Fruit fly (Drosophila melanogaster): ENCODE data around the gene Pfdn1.

The Pfdn1 gene

DNA sequence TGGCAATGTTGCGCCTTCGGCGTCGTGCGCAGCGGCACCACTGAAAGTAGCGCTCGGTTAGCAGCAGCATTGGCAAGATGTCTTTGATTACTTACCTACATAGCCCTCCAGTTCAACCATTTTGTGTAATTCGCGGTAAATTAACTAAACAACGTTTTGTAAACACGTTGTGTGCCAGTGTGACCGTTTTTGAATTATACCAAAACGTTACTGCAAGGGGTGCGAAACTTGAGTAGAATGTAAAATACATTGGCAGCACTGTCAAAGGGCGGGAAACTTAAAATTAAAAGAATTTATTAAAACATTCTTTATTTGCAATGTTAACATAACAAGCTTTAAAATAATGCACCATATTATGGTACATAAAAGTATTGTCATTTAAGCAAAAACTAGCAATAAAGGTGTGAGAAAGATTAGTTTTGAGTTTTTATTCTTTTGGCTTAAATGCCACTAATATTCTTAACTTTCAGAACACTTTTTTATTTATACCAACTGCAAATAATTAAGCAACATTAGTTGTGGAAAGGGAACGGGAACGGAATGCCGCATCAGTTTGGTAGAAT, 44.5 kb upstream of the Pfdn1 start, which contains the start of gene CG9107 (continued):
- TF ChIP-seq Fer1 (GFP tag; optimal IDR thresholded peaks at IDR 0.05) = no peak
- no peak for TF ChIP-seq GATAe (GFP tag; conservative IDR thresholded peaks at IDR 0.05)
- no peak for TF ChIP-seq Mad (GFP tag; optimal IDR thresholded peaks at IDR 0.05)
- TF ChIP-seq Ets97D (GFP tag; optimal IDR thresholded peaks at IDR 0.05) = peak; percentile 12
- TF ChIP-seq cwo (GFP tag; optimal IDR thresholded peaks at IDR 0.05) = no peak
- peak; percentile 92 for TF ChIP-seq Dp (GFP tag; optimal IDR thresholded peaks at IDR 0.05)
- no peak for TF ChIP-seq CG3407 (GFP tag; optimal IDR thresholded peaks at IDR 0.05)
- no peak for TF ChIP-seq ERR (GFP tag; optimal IDR thresholded peaks at IDR 0.05)
- TF ChIP-seq Atf-2 (GFP tag; optimal IDR thresholded peaks at IDR 0.05) = no peak
- no peak for TF ChIP-seq sna (GFP tag; IDR thresholded peaks at IDR 0.05; ENCODE audit: partially characterized antibody)
- TF ChIP-seq Doc3 (GFP tag; IDR thresholded peaks at IDR 0.05; ENCODE audit: partially characterized antibody) = no peak
- no peak for TF ChIP-seq CG13894 (tag; optimal IDR thresholded peaks at IDR 0.05)
- no peak for TF ChIP-seq mld (GFP tag; IDR thresholded peaks at IDR 0.05; ENCODE audit: partially characterized antibody)
- no peak for TF ChIP-seq Rfx (GFP tag; IDR thresholded peaks at IDR 0.05)
- TF ChIP-seq cato (GFP tag; optimal IDR thresholded peaks at IDR 0.05; ENCODE audit: borderline replicate concordance) = no peak
- no peak for TF ChIP-seq CG11093 (GFP tag; IDR thresholded peaks at IDR 0.05)
- no peak for TF ChIP-seq vvl (GFP tag; IDR thresholded peaks at IDR 0.05)
- TF ChIP-seq CG2129 (GFP tag; IDR thresholded peaks at IDR 0.05; ENCODE audit: partially characterized antibody) = no peak
- peak; percentile 39 for TF ChIP-seq MESR4 (GFP tag; optimal IDR thresholded peaks at IDR 0.05)
- TF ChIP-seq CG14667 (GFP tag; IDR thresholded peaks at IDR 0.05) = no peak
- no peak for TF ChIP-seq dati (GFP tag; IDR thresholded peaks at IDR 0.05)
- TF ChIP-seq shn (GFP tag; optimal IDR thresholded peaks at IDR 0.05) = no peak
- no peak for TF ChIP-seq hth (optimal IDR thresholded peaks at IDR 0.05)
- no peak for TF ChIP-seq sim (GFP tag; IDR thresholded peaks at IDR 0.05)
- TF ChIP-seq CG12104 (GFP tag; optimal IDR thresholded peaks at IDR 0.05) = no peak
- no peak for TF ChIP-seq CG9876 (GFP tag; optimal IDR thresholded peaks at IDR 0.05)
- no peak for TF ChIP-seq HmgD (GFP tag; optimal IDR thresholded peaks at IDR 0.05)
- no peak for TF ChIP-seq lilli (GFP tag; optimal IDR thresholded peaks at IDR 0.05)
- no peak for TF ChIP-seq CG7556 (GFP tag; optimal IDR thresholded peaks at IDR 0.05)
- no peak for TF ChIP-seq CG14014 (GFP tag; IDR thresholded peaks at IDR 0.05)
- TF ChIP-seq CG6791 (GFP tag; IDR thresholded peaks at IDR 0.05; ENCODE audit: partially characterized antibody) = no peak
- no peak for TF ChIP-seq Doc2 (GFP tag; IDR thresholded peaks at IDR 0.05)
- TF ChIP-seq CG2889 (GFP tag; IDR thresholded peaks at IDR 0.05) = no peak
- TF ChIP-seq CoRest (tag; optimal IDR thresholded peaks at IDR 0.05) = no peak
- no peak for TF ChIP-seq CG11247 (GFP tag; IDR thresholded peaks at IDR 0.05)
- no peak for TF ChIP-seq CG9817 (tag; optimal IDR thresholded peaks at IDR 0.05)
- TF ChIP-seq CG5953 (GFP tag; IDR thresholded peaks at IDR 0.05) = no peak
- no peak for TF ChIP-seq schlank (tag; optimal IDR thresholded peaks at IDR 0.05)
- no peak for TF ChIP-seq pnt (GFP tag; optimal IDR thresholded peaks at IDR 0.05)
- TF ChIP-seq her (GFP tag; optimal IDR thresholded peaks at IDR 0.05) = no peak
- no peak for TF ChIP-seq CG10654 (GFP tag; optimal IDR thresholded peaks at IDR 0.05)
- no peak for TF ChIP-seq sc (optimal IDR thresholded peaks at IDR 0.05)
- TF ChIP-seq sc (GFP tag; optimal IDR thresholded peaks at IDR 0.05) = no peak
- no peak for TF ChIP-seq prd (optimal IDR thresholded peaks at IDR 0.05)
- TF ChIP-seq prd (GFP tag; IDR thresholded peaks at IDR 0.05) = no peak
- TF ChIP-seq lov (optimal IDR thresholded peaks at IDR 0.05) = no peak
- no peak for TF ChIP-seq lov (GFP tag; IDR thresholded peaks at IDR 0.05)
- TF ChIP-seq CG16813 (GFP tag; IDR thresholded peaks at IDR 0.05; ENCODE audit: partially characterized antibody) = no peak
- TF ChIP-seq Deaf1 (tag; optimal IDR thresholded peaks at IDR 0.05) = no peak
- no peak for TF ChIP-seq aop (GFP tag; IDR thresholded peaks at IDR 0.05)
- no peak for TF ChIP-seq da (GFP tag; optimal IDR thresholded peaks at IDR 0.05)
- TF ChIP-seq gro (GFP tag; optimal IDR thresholded peaks at IDR 0.05) = no peak

All from whole organism, embryonic.